Fruit fly (Drosophila melanogaster): ENCODE data around the gene Aladin.

Gene Aladin

dm6 chrX:9295518-9295917 lies 22.3 kb downstream of the Aladin start (continued):
- TF ChIP-seq CG10274 (GFP tag; optimal IDR thresholded peaks at IDR 0.05), result no peak
- no peak for TF ChIP-seq sd (tag; optimal IDR thresholded peaks at IDR 0.05)
- TF ChIP-seq Spps (tag; optimal IDR thresholded peaks at IDR 0.05), result peak; percentile 3
- no peak for TF ChIP-seq Fer2 (tag; optimal IDR thresholded peaks at IDR 0.05)
- TF ChIP-seq maf-S (GFP tag; optimal IDR thresholded peaks at IDR 0.05), result no peak
- TF ChIP-seq CG4404 (GFP tag; IDR thresholded peaks at IDR 0.05), result 0 out of 2 replicates have a peak, but pooled peaks have one; percentile 23
- no peak for TF ChIP-seq zen (tag; optimal IDR thresholded peaks at IDR 0.05)
- TF ChIP-seq lmd (GFP tag; IDR thresholded peaks at IDR 0.05), result peak; percentile 22; the same call in 1 of the 2 replicates
- TF ChIP-seq CG17385 (GFP tag; optimal IDR thresholded peaks at IDR 0.05), result no peak
- peak; percentile 46; the same call in 1 of the 3 replicates for TF ChIP-seq dysf (GFP tag; IDR thresholded peaks at IDR 0.05)
- no peak for TF ChIP-seq cato (GFP tag; optimal IDR thresholded peaks at IDR 0.05; ENCODE audit: borderline replicate concordance)
- TF ChIP-seq prd (optimal IDR thresholded peaks at IDR 0.05), result no peak
- peak; percentile 59; the same call in 2 of the 3 replicates for TF ChIP-seq prd (GFP tag; IDR thresholded peaks at IDR 0.05)
- TF ChIP-seq CG12659 (GFP tag; optimal IDR thresholded peaks at IDR 0.05), result no peak
- TF ChIP-seq fd64A (GFP tag; optimal IDR thresholded peaks at IDR 0.05), result no peak
- TF ChIP-seq B-H2 (GFP tag; optimal IDR thresholded peaks at IDR 0.05), result no peak
- no peak for TF ChIP-seq chm (GFP tag; IDR thresholded peaks at IDR 0.05)
- no peak for TF ChIP-seq Myb (GFP tag; optimal IDR thresholded peaks at IDR 0.05)
- no peak for TF ChIP-seq CG18011 (GFP tag; optimal IDR thresholded peaks at IDR 0.05)
- no peak for TF ChIP-seq CG9876 (GFP tag; optimal IDR thresholded peaks at IDR 0.05)
- TF ChIP-seq tup (GFP tag; optimal IDR thresholded peaks at IDR 0.05), result no peak
- TF ChIP-seq unpg (GFP tag; optimal IDR thresholded peaks at IDR 0.05), result no peak
- no peak for TF ChIP-seq CG13424 (tag; optimal IDR thresholded peaks at IDR 0.05)
- no peak for TF ChIP-seq CG32772 (GFP tag; IDR thresholded peaks at IDR 0.05)
- no peak for TF ChIP-seq CG12104 (GFP tag; optimal IDR thresholded peaks at IDR 0.05)
- no peak for TF ChIP-seq disco-r (GFP tag; optimal IDR thresholded peaks at IDR 0.05)
- TF ChIP-seq CG7839 (tag; optimal IDR thresholded peaks at IDR 0.05), result peak; percentile 31
- TF ChIP-seq Dbx (GFP tag; IDR thresholded peaks at IDR 0.05), result no peak
- no peak for TF ChIP-seq CG5180 (GFP tag; optimal IDR thresholded peaks at IDR 0.05)
- no peak for TF ChIP-seq zfh2 (GFP tag; optimal IDR thresholded peaks at IDR 0.05)
- TF ChIP-seq CG14050 (GFP tag; IDR thresholded peaks at IDR 0.05), result no peak
- no peak for TF ChIP-seq CG6791 (GFP tag; IDR thresholded peaks at IDR 0.05; ENCODE audit: partially characterized antibody)
- TF ChIP-seq CG2712 (tag; optimal IDR thresholded peaks at IDR 0.05), result peak; percentile 57
- no peak for TF ChIP-seq bab2 (GFP tag; optimal IDR thresholded peaks at IDR 0.05)
- no peak for TF ChIP-seq zen2 (GFP tag; IDR thresholded peaks at IDR 0.05; ENCODE audit: partially characterized antibody)
- no peak for TF ChIP-seq Lhr (GFP tag; optimal IDR thresholded peaks at IDR 0.05)
- TF ChIP-seq ara (GFP tag; IDR thresholded peaks at IDR 0.05), result peak; percentile 57; the same call in 1 of the 2 replicates
- no peak for TF ChIP-seq Vsx1 (GFP tag; optimal IDR thresholded peaks at IDR 0.05)
- no peak for TF ChIP-seq Ravus (GFP tag; IDR thresholded peaks at IDR 0.05)
- no peak for TF ChIP-seq CG14860 (GFP tag; IDR thresholded peaks at IDR 0.05; ENCODE audit: partially characterized antibody)
- TF ChIP-seq CG8388 (GFP tag; optimal IDR thresholded peaks at IDR 0.05), result peak; percentile 34
- peak; percentile 47 for TF ChIP-seq Blimp-1 (GFP tag; optimal IDR thresholded peaks at IDR 0.05)
- peak; percentile 16 for TF ChIP-seq CG10267 (tag; optimal IDR thresholded peaks at IDR 0.05)
- TF ChIP-seq CG3847 (GFP tag; IDR thresholded peaks at IDR 0.05), result no peak
- no peak for TF ChIP-seq kni (GFP tag; optimal IDR thresholded peaks at IDR 0.05)
- TF ChIP-seq h (optimal IDR thresholded peaks at IDR 0.05), result no peak
- TF ChIP-seq TFAM (GFP tag; optimal IDR thresholded peaks at IDR 0.05), result no peak
- no peak for TF ChIP-seq lov (optimal IDR thresholded peaks at IDR 0.05)
- no peak for TF ChIP-seq lov (GFP tag; IDR thresholded peaks at IDR 0.05)
- no peak for TF ChIP-seq stc (GFP tag; IDR thresholded peaks at IDR 0.05)
- no peak for TF ChIP-seq Elba2 (GFP tag; optimal IDR thresholded peaks at IDR 0.05)
- TF ChIP-seq CG9932 (GFP tag; IDR thresholded peaks at IDR 0.05), result no peak
